Worm (Caenorhabditis elegans) whole organism, L2 larva: Measurements from ENCODE around the gene C27H5.12.

Experiments
- R02D3.7 ChIP-seq: fragments of 150-350 bp; optimal IDR thresholded peaks from 2 replicates; lab custom pipeline; 2014; ENCODE audit warnings: missing biosample characterization, missing genetic modification characterization
- ZK546.5 ChIP-seq: sonication (generic microtip); optimal IDR thresholded peaks from 2 replicates; lab custom pipeline; 2017; ENCODE audit warnings: missing biosample characterization, missing genetic modification characterization
- dmd-4 ChIP-seq: sonication (generic microtip); optimal IDR thresholded peaks from 2 replicates; lab custom pipeline; 2017; ENCODE audit warnings: missing biosample characterization, missing genetic modification characterization
- gmeb-1 ChIP-seq: fragments of 150-350 bp; optimal IDR thresholded peaks from 2 replicates; lab custom pipeline; 2014; ENCODE audit warnings: missing biosample characterization, missing genetic modification characterization
- lin-13 ChIP-seq: fragments of 150-350 bp; optimal IDR thresholded peaks from 2 replicates; lab custom pipeline; 2014; ENCODE audit warnings: missing biosample characterization, missing genetic modification reagents, missing genetic modification characterization
- mab-5 ChIP-seq: fragments of 150-350 bp; optimal IDR thresholded peaks from 2 replicates; lab custom pipeline; 2014; ENCODE audit warnings: missing biosample characterization, missing genetic modification characterization
- nhr-10 ChIP-seq: sonication (generic microtip); optimal IDR thresholded peaks from 2 replicates; lab custom pipeline; 2017; ENCODE audit warnings: missing biosample characterization, missing genetic modification characterization
- nhr-12 ChIP-seq: fragments of 150-350 bp; optimal IDR thresholded peaks from 2 replicates; lab custom pipeline; 2014; ENCODE audit warnings: missing biosample characterization, missing genetic modification characterization
- nhr-25 ChIP-seq: fragments of 150-350 bp; sonication (generic microtip); optimal IDR thresholded peaks from 3 replicates; lab custom pipeline; 2014; ENCODE audit warnings: missing biosample characterization, missing genetic modification characterization
- sem-4 ChIP-seq: fragments of 150-350 bp; optimal IDR thresholded peaks from 2 replicates; lab custom pipeline; 2014; ENCODE audit warnings: missing biosample characterization, missing genetic modification reagents, missing genetic modification characterization

ce11 chrII:7121762-7122292 is 39.6 kb downstream of the C27H5.12 start, which contains the start of gene F10E7.2:
- TF ChIP-seq sem-4 (tag; lab: Kevin White, UChicago) (no peak), nhr-25 (tag; lab: Kevin White, UChicago) (no peak), gmeb-1 (no peak), nhr-12 (no peak), R02D3.7 (no peak), dmd-4 (tag; lab: Kevin White, UChicago) (no peak), mab-5 (tag; lab: Kevin White, UChicago) (no peak), ZK546.5 (tag; lab: Kevin White, UChicago) (no peak), nhr-10 (tag; lab: Kevin White, UChicago) (no peak), lin-13 (GFP tag; lab: Kevin White, UChicago) (no peak)
